Worm (Caenorhabditis elegans) whole organism, L1 larva: Measurements from ENCODE around the gene col-94.

Experiments used
- Y116A8C.19 ChIP-seq: sonication (generic microtip); optimal IDR thresholded peaks from 2 replicates; lab custom pipeline; 2016; ENCODE audit warnings: missing compliant biosample characterization, missing genetic modification characterization, borderline replicate concordance
- aly-2 ChIP-seq: fragments of 150-350 bp; optimal IDR thresholded peaks from 2 replicates; lab custom pipeline; 2014; ENCODE audit warnings: missing biosample characterization, missing genetic modification characterization
- blmp-1 ChIP-seq: fragments of 150-350 bp; optimal IDR thresholded peaks from 2 replicates; lab custom pipeline; 2014; ENCODE audit warnings: missing biosample characterization, missing genetic modification characterization
- ceh-82 ChIP-seq, 3 experiments: fragments of 150-350 bp in 1 of 3; sonication (generic microtip) in 2 of 3; optimal IDR thresholded peaks; 2 replicates each; lab custom pipeline; 2014 to 2017; ENCODE audit warnings: missing biosample characterization in 3 of 3, missing genetic modification characterization in 3 of 3
- egl-27 ChIP-seq, 2 experiments: fragments of 150-350 bp in 1 of 2; sonication (generic microtip); optimal IDR thresholded peaks; 3 replicates each; lab custom pipeline; 2017 to 2018; ENCODE audit warnings: missing biosample characterization in 2 of 2, missing genetic modification characterization in 2 of 2, missing genetic modification reagents in 2 of 2
- elt-3 ChIP-seq, 6 experiments: fragments of 150-350 bp in 1 of 6; sonication (generic microtip); optimal IDR thresholded peaks; 2 replicates each; lab custom pipeline; 2017 to 2018; ENCODE audit warnings: missing biosample characterization in 6 of 6, missing genetic modification characterization in 6 of 6, inconsistent platforms in 1 of 6
- fkh-10 ChIP-seq: sonication (generic microtip); optimal IDR thresholded peaks from 2 replicates; lab custom pipeline; 2017; ENCODE audit warnings: missing biosample characterization, missing genetic modification reagents, missing genetic modification characterization
- lin-13 ChIP-seq: fragments of 150-350 bp; optimal IDR thresholded peaks from 2 replicates; lab custom pipeline; 2014; ENCODE audit warnings: missing biosample characterization, missing genetic modification reagents, missing genetic modification characterization
- mep-1 ChIP-seq: fragments of 150-350 bp; optimal IDR thresholded peaks from 2 replicates; lab custom pipeline; 2014; ENCODE audit warnings: missing biosample characterization, missing genetic modification characterization
- nhr-237 ChIP-seq: fragments of 150-350 bp; optimal IDR thresholded peaks from 2 replicates; lab custom pipeline; 2014; ENCODE audit warnings: missing biosample characterization, missing genetic modification characterization
- nhr-90 ChIP-seq: sonication (generic microtip); optimal IDR thresholded peaks from 2 replicates; lab custom pipeline; 2016; ENCODE audit warnings: mild to moderate bottlenecking, missing genetic modification characterization, missing compliant biosample characterization; ENCODE audit not compliant: poor library complexity
- skn-1 ChIP-seq: fragments of 150-350 bp; optimal IDR thresholded peaks from 2 replicates; lab custom pipeline; 2014; ENCODE audit warnings: missing biosample characterization, missing genetic modification characterization

ce11 chrIII:10960387-10960786 is 27.3 kb downstream of the col-94 start:
- no peak for TF ChIP-seq elt-3 (tag; optimal IDR thresholded peaks at IDR 0.05; lab: Kevin White, UChicago)
- TF ChIP-seq skn-1 (tag; lab: Kevin White, UChicago) = no peak
- TF ChIP-seq nhr-237 (tag; lab: Kevin White, UChicago) = no peak
- no peak for TF ChIP-seq Y116A8C.19 (tag; lab: Kevin White, UChicago)
- no peak for TF ChIP-seq egl-27 (tag; optimal IDR thresholded peaks at IDR 0.05; lab: Kevin White, UChicago)
- TF ChIP-seq ceh-82 (tag; optimal IDR thresholded peaks at IDR 0.05; lab: Kevin White, UChicago) = no peak
- no peak for TF ChIP-seq aly-2
- TF ChIP-seq blmp-1 = no peak
- TF ChIP-seq mep-1 (tag; lab: Kevin White, UChicago) = no peak
- no peak for TF ChIP-seq lin-13 (GFP tag; lab: Kevin White, UChicago)
- TF ChIP-seq nhr-90 (tag; lab: Kevin White, UChicago) = no peak
- TF ChIP-seq fkh-10 (GFP tag; lab: Kevin White, UChicago) = no peak
